Worm (Caenorhabditis elegans) whole organism, L2 larva: ENCODE measurements around the gene C28A5.2.
A peak's percentile ranks its signal among the peaks of the same experiment; 100 is the strongest.

Experiments
- F13H6.1 ChIP-seq: sonication (generic microtip); optimal IDR thresholded peaks from 2 replicates; lab custom pipeline; 2016; ENCODE audit warnings: missing genetic modification characterization, missing compliant biosample characterization
- R02D3.7 ChIP-seq: fragments of 150-350 bp; optimal IDR thresholded peaks from 2 replicates; lab custom pipeline; 2014; ENCODE audit warnings: missing biosample characterization, missing genetic modification characterization
- Y55F3AM.14 ChIP-seq: fragments of 200-800 bp; sonication (Bioruptor generic); optimal IDR thresholded peaks from 2 replicates; lab custom pipeline; 2018; ENCODE audit warnings: mild to moderate bottlenecking, missing genetic modification characterization, missing compliant biosample characterization
- alr-1 ChIP-seq: fragments of 150-350 bp; optimal IDR thresholded peaks from 2 replicates; lab custom pipeline; 2014; ENCODE audit warnings: missing biosample characterization, missing genetic modification characterization
- aly-2 ChIP-seq: fragments of 150-350 bp; optimal IDR thresholded peaks from 2 replicates; lab custom pipeline; 2014; ENCODE audit warnings: missing biosample characterization, missing genetic modification characterization
- ama-1 ChIP-seq: fragments of 150-350 bp; optimal IDR thresholded peaks from 2 replicates; lab custom pipeline; 2018; ENCODE audit warnings: inconsistent platforms
- blmp-1 ChIP-seq: sonication (generic microtip); optimal IDR thresholded peaks from 2 replicates; lab custom pipeline; 2017; ENCODE audit warnings: missing genetic modification characterization, mild to moderate bottlenecking, missing compliant biosample characterization, antibody characterized with exemption, moderate library complexity; ENCODE audit not compliant: insufficient read depth
- ceh-16 ChIP-seq: fragments of 150-350 bp; optimal IDR thresholded peaks from 2 replicates; lab custom pipeline; 2014; ENCODE audit warnings: missing biosample characterization, missing genetic modification characterization
- ceh-82 ChIP-seq: fragments of 150-350 bp; optimal IDR thresholded peaks from 2 replicates; lab custom pipeline; 2014; ENCODE audit warnings: missing biosample characterization, missing genetic modification characterization
- crh-2 ChIP-seq: sonication (generic microtip); optimal IDR thresholded peaks from 2 replicates; lab custom pipeline; 2017; ENCODE audit warnings: missing biosample characterization, missing genetic modification characterization
- dmd-4 ChIP-seq: sonication (generic microtip); optimal IDR thresholded peaks from 2 replicates; lab custom pipeline; 2017; ENCODE audit warnings: missing biosample characterization, missing genetic modification characterization
- elt-1 ChIP-seq: fragments of 150-350 bp; optimal IDR thresholded peaks from 2 replicates; lab custom pipeline; 2014; ENCODE audit warnings: missing biosample characterization, missing genetic modification characterization
- elt-3 ChIP-seq: sonication (generic microtip); optimal IDR thresholded peaks from 2 replicates; lab custom pipeline; 2017; ENCODE audit warnings: missing biosample characterization, missing genetic modification characterization
- fos-1 ChIP-seq: fragments of 150-350 bp; optimal IDR thresholded peaks from 2 replicates; lab custom pipeline; 2014; ENCODE audit warnings: missing biosample characterization, missing genetic modification characterization
- lin-11 ChIP-seq: fragments of 150-350 bp; sonication (generic microtip); optimal IDR thresholded peaks from 2 replicates; lab custom pipeline; 2014; ENCODE audit warnings: missing biosample characterization, missing genetic modification characterization, inconsistent platforms, mixed read lengths
- lin-13 ChIP-seq: fragments of 150-350 bp; optimal IDR thresholded peaks from 2 replicates; lab custom pipeline; 2014; ENCODE audit warnings: missing biosample characterization, missing genetic modification reagents, missing genetic modification characterization
- lin-39 ChIP-seq: fragments of 150-350 bp; optimal IDR thresholded peaks from 2 replicates; lab custom pipeline; 2014; ENCODE audit warnings: missing biosample characterization, missing genetic modification reagents, missing genetic modification characterization
- lsy-2 ChIP-seq, 2 experiments: fragments of 150-350 bp in 1 of 2; sonication (generic microtip) in 1 of 2; optimal IDR thresholded peaks; 2 replicates each; lab custom pipeline; 2014 to 2017; ENCODE audit warnings: missing biosample characterization in 2 of 2, missing genetic modification characterization in 2 of 2
- mab-5 ChIP-seq: fragments of 150-350 bp; optimal IDR thresholded peaks from 2 replicates; lab custom pipeline; 2014; ENCODE audit warnings: missing biosample characterization, missing genetic modification characterization
- mbf-1 ChIP-seq: sonication (generic microtip); optimal IDR thresholded peaks from 2 replicates; lab custom pipeline; 2017; ENCODE audit warnings: missing biosample characterization, missing genetic modification characterization
- mdl-1 ChIP-seq, 2 experiments: fragments of 150-350 bp in 1 of 2; sonication (generic microtip) in 1 of 2; optimal IDR thresholded peaks; 2 replicates each; lab custom pipeline; 2017; ENCODE audit warnings: missing biosample characterization in 2 of 2, missing genetic modification characterization in 2 of 2
- nhr-11 ChIP-seq: fragments of 150-350 bp; optimal IDR thresholded peaks from 2 replicates; lab custom pipeline; 2014; ENCODE audit warnings: missing biosample characterization, missing genetic modification characterization
- nhr-129 ChIP-seq: fragments of 150-350 bp; optimal IDR thresholded peaks from 2 replicates; lab custom pipeline; 2014; ENCODE audit warnings: missing biosample characterization, missing genetic modification characterization
- nhr-21 ChIP-seq: fragments of 150-350 bp; optimal IDR thresholded peaks from 2 replicates; lab custom pipeline; 2014; ENCODE audit warnings: missing biosample characterization, missing genetic modification characterization
- nhr-23 ChIP-seq: fragments of 150-350 bp; optimal IDR thresholded peaks from 2 replicates; lab custom pipeline; 2014; ENCODE audit warnings: missing biosample characterization, missing genetic modification reagents, missing genetic modification characterization
- nhr-237 ChIP-seq: fragments of 150-350 bp; optimal IDR thresholded peaks from 2 replicates; lab custom pipeline; 2014; ENCODE audit warnings: missing biosample characterization, missing genetic modification characterization
- nhr-25 ChIP-seq: fragments of 150-350 bp; sonication (generic microtip); optimal IDR thresholded peaks from 3 replicates; lab custom pipeline; 2014; ENCODE audit warnings: missing biosample characterization, missing genetic modification characterization
- nhr-6 ChIP-seq: fragments of 150-350 bp; optimal IDR thresholded peaks from 2 replicates; lab custom pipeline; 2014; ENCODE audit warnings: missing biosample characterization, missing genetic modification characterization
- nhr-77 ChIP-seq: fragments of 150-350 bp; optimal IDR thresholded peaks from 2 replicates; lab custom pipeline; 2014; ENCODE audit warnings: missing biosample characterization, missing genetic modification characterization
- peb-1 ChIP-seq: fragments of 150-350 bp; optimal IDR thresholded peaks from 2 replicates; lab custom pipeline; 2014; ENCODE audit warnings: missing biosample characterization, missing genetic modification characterization
- sem-4 ChIP-seq: fragments of 150-350 bp; optimal IDR thresholded peaks from 2 replicates; lab custom pipeline; 2014; ENCODE audit warnings: missing biosample characterization, missing genetic modification reagents, missing genetic modification characterization
- snpc-4 ChIP-seq: fragments of 150-350 bp; optimal IDR thresholded peaks from 2 replicates; lab custom pipeline; 2014; ENCODE audit warnings: missing biosample characterization, missing genetic modification characterization
- zag-1 ChIP-seq: fragments of 150-350 bp; optimal IDR thresholded peaks from 2 replicates; lab custom pipeline; 2014; ENCODE audit warnings: missing biosample characterization, missing genetic modification characterization
- ztf-11 ChIP-seq: sonication (generic microtip); optimal IDR thresholded peaks from 2 replicates; lab custom pipeline; 2017; ENCODE audit warnings: missing biosample characterization, missing genetic modification characterization
- ztf-4 ChIP-seq: fragments of 150-350 bp; optimal IDR thresholded peaks from 2 replicates; lab custom pipeline; 2014; ENCODE audit warnings: missing biosample characterization, missing genetic modification characterization

The C28A5.2 gene

DNA sequence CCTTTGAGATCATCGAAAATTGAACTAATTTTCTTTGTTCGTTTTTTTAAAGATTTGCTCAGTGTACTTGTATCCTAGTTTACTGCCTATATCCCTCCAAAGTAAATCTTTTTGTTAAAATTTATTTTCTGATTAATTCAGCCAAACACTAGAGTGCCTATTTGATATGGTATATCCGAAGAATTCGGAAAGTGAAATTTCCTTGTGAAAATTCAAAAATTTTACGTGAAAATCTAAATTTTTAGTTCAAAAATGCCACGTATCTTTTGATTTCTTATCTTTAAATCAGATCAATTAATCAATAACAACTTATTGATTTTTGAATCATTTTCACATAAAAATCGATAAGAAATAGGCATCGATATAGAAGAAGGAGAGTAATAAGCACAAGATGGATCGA is 40.9 kb downstream of the C28A5.2 start, which contains the start of gene R07E5.6:
R07E5.6 (plus strand) TSS at position 301 of the 400 bp plus-strand sequence.
- no peak for TF ChIP-seq ztf-11 (tag; lab: Kevin White, UChicago)
- TF ChIP-seq aly-2 (tag; lab: Kevin White, UChicago): no peak
- no peak for TF ChIP-seq elt-1
- no peak for TF ChIP-seq ama-1
- TF ChIP-seq mab-5 (tag; lab: Kevin White, UChicago): no peak
- no peak for TF ChIP-seq nhr-237 (tag; lab: Kevin White, UChicago)

DNA sequence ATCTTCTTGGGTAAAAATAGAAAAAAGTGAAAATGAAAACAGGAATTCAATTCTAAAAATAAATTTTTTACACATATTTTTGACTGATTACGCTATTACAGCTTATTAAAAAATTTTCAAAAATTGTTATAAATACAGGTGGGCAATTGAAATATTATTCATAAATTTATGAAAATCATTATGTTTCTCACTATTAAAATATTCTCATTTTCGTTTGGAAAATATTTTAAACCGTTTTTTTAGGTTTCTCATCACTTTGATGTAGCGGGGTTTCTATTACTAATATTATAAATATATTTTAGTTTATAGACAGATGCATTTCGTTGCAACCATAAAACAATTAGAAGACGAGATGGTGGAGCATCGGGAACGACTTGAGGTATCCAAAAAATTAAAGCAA is 42.2 kb downstream of the C28A5.2 start, which contains the start of gene R07E5.5:
R07E5.5 (plus strand) TSS at position 301 of the 400 bp plus-strand sequence.
- TF ChIP-seq nhr-77 (tag; lab: Kevin White, UChicago) (no peak), ceh-82 (no peak), nhr-25 (tag; lab: Kevin White, UChicago) (no peak), nhr-21 (tag; lab: Kevin White, UChicago) (no peak), lin-11 (tag; lab: Kevin White, UChicago) (no peak), nhr-6 (tag; lab: Kevin White, UChicago) (no peak), crh-2 (tag; lab: Kevin White, UChicago) (no peak), lin-39 (tag; lab: Kevin White, UChicago) (no peak), alr-1 (tag; lab: Kevin White, UChicago) (no peak), F13H6.1 (tag; lab: Kevin White, UChicago) (no peak), elt-3 (tag; lab: Kevin White, UChicago) (no peak), lsy-2 (tag; optimal IDR thresholded peaks at IDR 0.05; lab: Kevin White, UChicago) (no peak), ama-1 (no peak), nhr-23 (tag; lab: Kevin White, UChicago) (no peak), aly-2 (tag; lab: Kevin White, UChicago) (no peak)

DNA sequence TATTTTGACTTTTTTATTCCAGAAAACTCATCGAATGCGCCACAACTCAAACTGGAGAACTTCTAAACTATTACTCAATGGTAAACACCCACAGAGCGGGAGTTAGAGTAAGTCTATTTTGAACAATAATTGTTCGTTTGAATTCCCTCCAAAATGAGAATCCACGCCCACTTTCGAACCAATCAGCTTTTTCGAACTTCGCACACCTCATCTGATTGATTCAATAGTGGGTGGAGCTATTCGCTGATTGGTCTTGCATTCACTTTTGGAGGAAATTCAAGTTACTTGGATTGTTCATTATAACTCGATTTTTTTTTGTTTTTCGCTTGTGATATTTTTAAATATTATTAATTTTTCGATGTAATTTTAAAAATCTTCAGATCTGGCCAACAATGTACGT is 43.5 kb downstream of the C28A5.2 start:
- TF ChIP-seq peb-1: no peak
- TF ChIP-seq lin-13 (GFP tag; lab: Kevin White, UChicago): no peak
- TF ChIP-seq nhr-11 (tag; lab: Kevin White, UChicago): no peak

DNA sequence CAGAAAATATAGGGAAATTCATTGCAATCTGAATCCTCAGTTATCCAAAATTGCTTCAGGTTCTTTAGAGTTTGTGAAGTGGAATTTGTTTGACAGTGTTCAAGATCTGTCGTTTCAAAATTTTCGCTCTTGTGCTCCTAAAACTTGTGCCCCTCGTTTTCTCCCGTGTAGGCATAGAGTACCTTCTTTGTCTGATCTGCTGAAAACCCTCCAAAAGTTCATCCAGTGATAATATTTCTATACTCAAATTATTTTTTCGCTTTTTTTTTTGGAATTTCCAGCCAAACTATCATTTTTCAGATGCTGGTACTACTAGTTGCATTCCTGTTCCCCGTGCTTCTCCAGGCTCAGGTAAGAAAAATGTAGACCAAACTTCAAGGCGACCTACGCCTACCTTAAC is 44.8 kb downstream of the C28A5.2 start, which contains the start of gene R07E5.4:
R07E5.4 (plus strand) TSS at position 301 of the 400 bp plus-strand sequence.
- TF ChIP-seq mbf-1 (no peak), peb-1 (no peak), sem-4 (tag; lab: Kevin White, UChicago) (no peak), dmd-4 (tag; lab: Kevin White, UChicago) (no peak), Y55F3AM.14 (GFP tag; lab: Kevin White, UChicago) (no peak), zag-1 (tag; lab: Kevin White, UChicago) (no peak), nhr-237 (tag; lab: Kevin White, UChicago) (no peak), mdl-1 (tag; optimal IDR thresholded peaks at IDR 0.05; lab: Kevin White, UChicago) (no peak), lin-39 (tag; lab: Kevin White, UChicago) (no peak), fos-1 (tag; lab: Kevin White, UChicago) (no peak), snpc-4 (tag; lab: Kevin White, UChicago) (no peak), nhr-11 (tag; lab: Kevin White, UChicago) (no peak), R02D3.7 (tag; lab: Kevin White, UChicago) (no peak)

DNA sequence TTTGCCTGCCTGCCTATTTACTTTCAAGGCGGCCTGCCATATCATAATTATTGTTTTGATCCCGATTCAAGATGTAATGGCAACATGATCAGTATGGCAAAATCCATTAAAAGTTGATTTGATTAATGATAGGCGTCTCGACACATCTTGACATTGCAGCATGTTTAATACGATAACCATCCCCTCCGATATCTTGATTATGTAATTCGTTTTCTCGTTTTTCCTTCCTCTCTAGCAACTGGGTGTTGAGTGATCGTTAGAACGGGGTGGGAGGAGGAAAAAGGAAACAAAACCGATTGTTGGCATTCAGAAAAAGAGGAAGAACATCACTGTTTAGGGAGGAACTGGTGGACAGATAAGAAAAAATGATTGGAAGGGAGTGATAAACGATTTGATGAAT is 47.4 kb downstream of the C28A5.2 start:
- TF ChIP-seq elt-3 (tag; lab: Kevin White, UChicago) (no peak), ztf-4 (tag; lab: Kevin White, UChicago) (no peak), ceh-16 (peak; percentile 12), ceh-82 (no peak)

DNA sequence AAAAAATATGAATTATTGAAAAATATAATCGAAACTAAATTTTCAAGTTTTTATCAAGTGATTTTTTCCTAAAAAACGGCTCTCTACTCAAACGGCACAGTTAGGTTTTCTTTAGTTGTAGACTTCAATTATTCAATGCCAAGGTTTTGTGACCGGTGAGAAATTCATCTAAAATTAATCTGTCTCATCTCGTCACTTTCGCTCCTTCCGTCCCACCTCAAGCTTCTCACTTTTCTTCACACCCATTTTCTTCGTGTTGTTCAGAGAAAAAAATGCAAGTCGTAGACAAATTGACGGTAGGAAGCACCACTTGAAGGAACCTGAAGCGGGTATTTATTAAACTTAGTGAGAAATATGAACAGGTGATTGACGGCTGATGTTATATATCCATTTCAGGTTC is 48.0 kb downstream of the C28A5.2 start:
- TF ChIP-seq blmp-1 (peak; percentile 66), nhr-129 (tag; lab: Kevin White, UChicago) (no peak)
